Fruit fly (Drosophila melanogaster) whole organism, embryonic: ENCODE measurements around the gene CG11593.

Source experiments
- Aef1 ChIP-seq: fragments of 200-800 bp; sonication (Bioruptor generic); IDR thresholded peaks from 3 replicates; pipeline ENCODE4 v1.3.6; 2022; ENCODE audit warnings: missing biosample characterization, missing genetic modification characterization
- CG1024 ChIP-seq: fragments of 200-800 bp; sonication (Bioruptor generic); IDR thresholded peaks from 2 replicates; pipeline ENCODE4 v1.3.6; 2022; ENCODE audit warnings: missing biosample characterization, missing genetic modification characterization
- CG10267 ChIP-seq: fragments of 200-800 bp; sonication (Bioruptor generic); optimal IDR thresholded peaks from 2 replicates; lab custom pipeline; 2018; ENCODE audit warnings: missing biosample characterization, mild to moderate bottlenecking, missing genetic modification characterization, moderate library complexity
- CG14050 ChIP-seq: fragments of 200-800 bp; sonication (Bioruptor generic); IDR thresholded peaks from 3 replicates; pipeline ENCODE4 v1.3.6; 2022; ENCODE audit warnings: missing biosample characterization, missing genetic modification characterization
- CG16779 ChIP-seq: fragments of 200-800 bp; sonication (Bioruptor generic); IDR thresholded peaks from 2 replicates; pipeline ENCODE4 v1.3.6; 2022; ENCODE audit warnings: missing biosample characterization, missing genetic modification characterization
- CG16863 ChIP-seq: fragments of 200-800 bp; sonication (Bioruptor generic); optimal IDR thresholded peaks from 3 replicates; lab custom pipeline; 2016; ENCODE audit warnings: missing biosample characterization, missing genetic modification characterization
- CG18262 ChIP-seq: fragments of 200-800 bp; optimal IDR thresholded peaks from 3 replicates; lab custom pipeline; 2019; ENCODE audit warnings: missing biosample characterization, mild to moderate bottlenecking, missing genetic modification characterization, moderate library complexity
- CG2120 ChIP-seq: fragments of 200-800 bp; sonication (Bioruptor generic); optimal IDR thresholded peaks from 3 replicates; lab custom pipeline; 2016; ENCODE audit warnings: missing biosample characterization, missing genetic modification characterization
- CG2712 ChIP-seq: fragments of 200-800 bp; optimal IDR thresholded peaks from 3 replicates; lab custom pipeline; 2019; ENCODE audit warnings: missing biosample characterization, mild to moderate bottlenecking, missing genetic modification characterization, moderate library complexity
- CG30020 ChIP-seq: fragments of 200-800 bp; optimal IDR thresholded peaks from 2 replicates; lab custom pipeline; 2019; ENCODE audit warnings: missing biosample characterization, mild to moderate bottlenecking, missing genetic modification characterization, moderate library complexity
- CG31388 ChIP-seq: fragments of 200-800 bp; sonication (Bioruptor generic); optimal IDR thresholded peaks from 2 replicates; lab custom pipeline; 2016; ENCODE audit warnings: missing biosample characterization, missing genetic modification characterization
- CG32767 ChIP-seq: fragments of 200-800 bp; sonication (Bioruptor generic); IDR thresholded peaks from 2 replicates; pipeline ENCODE4 v1.3.6; 2022; ENCODE audit warnings: missing biosample characterization, missing genetic modification characterization
- CG6175 ChIP-seq: fragments of 200-800 bp; sonication (Bioruptor generic); IDR thresholded peaks from 3 replicates; pipeline ENCODE4 v1.3.6; 2022; ENCODE audit warnings: missing biosample characterization, missing genetic modification characterization
- CG7556 ChIP-seq: fragments of 200-800 bp; sonication (Bioruptor generic); optimal IDR thresholded peaks from 2 replicates; lab custom pipeline; 2017; ENCODE audit warnings: missing biosample characterization, mild to moderate bottlenecking, missing genetic modification characterization
- CG7745 ChIP-seq: fragments of 200-800 bp; sonication (Bioruptor generic); optimal IDR thresholded peaks from 2 replicates; lab custom pipeline; 2018; ENCODE audit warnings: missing biosample characterization, mild to moderate bottlenecking, missing genetic modification characterization, moderate library complexity
- CoRest ChIP-seq: fragments of 200-800 bp; sonication (Bioruptor generic); optimal IDR thresholded peaks from 3 replicates; lab custom pipeline; 2018; ENCODE audit warnings: missing biosample characterization, mild to moderate bottlenecking, missing genetic modification characterization, moderate library complexity
- D19B ChIP-seq: fragments of 200-800 bp; sonication (Bioruptor generic); optimal IDR thresholded peaks from 2 replicates; lab custom pipeline; 2017; ENCODE audit warnings: missing biosample characterization, mild to moderate bottlenecking, missing genetic modification characterization
- Dip3 ChIP-seq: fragments of 200-800 bp; sonication (Bioruptor generic); optimal IDR thresholded peaks from 3 replicates; lab custom pipeline; 2016; ENCODE audit warnings: missing biosample characterization, missing genetic modification characterization
- Fer3 ChIP-seq: fragments of 200-800 bp; sonication (Bioruptor generic); optimal IDR thresholded peaks from 2 replicates; lab custom pipeline; 2018; ENCODE audit warnings: missing biosample characterization, mild to moderate bottlenecking, missing genetic modification characterization, moderate library complexity
- Hand ChIP-seq: fragments of 200-800 bp; sonication (Bioruptor generic); optimal IDR thresholded peaks from 2 replicates; lab custom pipeline; 2017; ENCODE audit warnings: mild to moderate bottlenecking, missing biosample characterization, missing genetic modification reagents, missing genetic modification characterization
- Hmx ChIP-seq: fragments of 200-800 bp; sonication (Bioruptor generic); optimal IDR thresholded peaks from 2 replicates; lab custom pipeline; 2016; ENCODE audit warnings: missing biosample characterization, missing genetic modification characterization
- Hr3 ChIP-seq: fragments of 200-800 bp; sonication (Bioruptor generic); optimal IDR thresholded peaks from 3 replicates; lab custom pipeline; 2016; ENCODE audit warnings: missing biosample characterization, missing genetic modification characterization
- MESR4 ChIP-seq: fragments of 200-800 bp; sonication (Bioruptor generic); optimal IDR thresholded peaks from 2 replicates; lab custom pipeline; 2018; ENCODE audit warnings: missing biosample characterization, mild to moderate bottlenecking, missing genetic modification characterization, moderate library complexity
- Meics ChIP-seq: fragments of 200-800 bp; sonication (Bioruptor generic); optimal IDR thresholded peaks from 2 replicates; lab custom pipeline; 2017; ENCODE audit warnings: missing biosample characterization, mild to moderate bottlenecking, missing genetic modification characterization
- Oaz ChIP-seq: fragments of 200-800 bp; sonication (Bioruptor generic); IDR thresholded peaks from 2 replicates; pipeline ENCODE4 v1.3.6; 2022; ENCODE audit warnings: missing biosample characterization, missing genetic modification characterization
- Sry-δ ChIP-seq: fragments of 200-800 bp; sonication (Bioruptor generic); optimal IDR thresholded peaks from 2 replicates; lab custom pipeline; 2016; ENCODE audit warnings: missing biosample characterization, missing genetic modification characterization
- al ChIP-seq: fragments of 200-800 bp; sonication (Bioruptor generic); IDR thresholded peaks from 2 replicates; pipeline ENCODE4 v1.3.6; 2022; ENCODE audit warnings: missing biosample characterization, missing genetic modification characterization
- amos ChIP-seq: fragments of 200-800 bp; sonication (Bioruptor generic); IDR thresholded peaks from 2 replicates; pipeline ENCODE4 v1.3.6; 2022; ENCODE audit warnings: missing biosample characterization, missing genetic modification characterization; ENCODE audit not compliant: partially characterized antibody
- ash1 ChIP-seq: fragments of 200-800 bp; sonication (Bioruptor generic); optimal IDR thresholded peaks from 2 replicates; lab custom pipeline; 2018; ENCODE audit warnings: missing biosample characterization, mild to moderate bottlenecking, missing genetic modification characterization
- bcd ChIP-seq: fragments of 200-800 bp; sonication (Bioruptor generic); optimal IDR thresholded peaks from 2 replicates; lab custom pipeline; 2017; ENCODE audit warnings: missing biosample characterization, mild to moderate bottlenecking, missing genetic modification characterization
- chinmo ChIP-seq: fragments of 200-800 bp; sonication (Bioruptor generic); IDR thresholded peaks from 4 replicates; pipeline ENCODE4 v1.3.6; 2022; ENCODE audit warnings: missing biosample characterization, missing genetic modification characterization; ENCODE audit not compliant: partially characterized antibody
- crp ChIP-seq, 2 experiments: fragments of 200-800 bp; sonication (Bioruptor generic); optimal IDR thresholded peaks; 2 replicates in 1 of 2; 3 replicates in 1 of 2; lab custom pipeline; 2017; ENCODE audit warnings: missing biosample characterization in 2 of 2, missing genetic modification characterization in 2 of 2, mild to moderate bottlenecking in 1 of 2, moderate library complexity in 1 of 2
- danr ChIP-seq: fragments of 200-800 bp; sonication (Bioruptor generic); IDR thresholded peaks from 2 replicates; pipeline ENCODE4 v1.3.6; 2022; ENCODE audit warnings: missing biosample characterization, missing genetic modification characterization
- dmrt99B ChIP-seq: fragments of 200-800 bp; sonication (Bioruptor generic); optimal IDR thresholded peaks from 2 replicates; lab custom pipeline; 2018; ENCODE audit warnings: missing biosample characterization, mild to moderate bottlenecking, missing genetic modification characterization, moderate library complexity
- fd3F ChIP-seq: fragments of 200-800 bp; sonication (Bioruptor generic); optimal IDR thresholded peaks from 2 replicates; lab custom pipeline; 2018; ENCODE audit warnings: missing biosample characterization, mild to moderate bottlenecking, missing genetic modification characterization, moderate library complexity
- fu2 ChIP-seq: fragments of 200-800 bp; sonication (Bioruptor generic); optimal IDR thresholded peaks from 2 replicates; lab custom pipeline; 2016; ENCODE audit warnings: missing biosample characterization, missing genetic modification characterization
- her ChIP-seq: fragments of 200-800 bp; sonication (Bioruptor generic); optimal IDR thresholded peaks from 2 replicates; lab custom pipeline; 2016; ENCODE audit warnings: missing biosample characterization, missing genetic modification characterization
- kay ChIP-seq: fragments of 200-800 bp; sonication (Bioruptor generic); optimal IDR thresholded peaks from 2 replicates; lab custom pipeline; 2016; ENCODE audit warnings: missing biosample characterization, missing genetic modification characterization
- knrl ChIP-seq: fragments of 200-800 bp; sonication (Bioruptor generic); IDR thresholded peaks from 3 replicates; pipeline ENCODE4 v1.3.6; 2022; ENCODE audit warnings: missing biosample characterization, missing genetic modification characterization; ENCODE audit not compliant: partially characterized antibody
- lab ChIP-seq: fragments of 200-800 bp; sonication (Bioruptor generic); optimal IDR thresholded peaks from 3 replicates; lab custom pipeline; 2017; ENCODE audit warnings: missing biosample characterization, missing genetic modification characterization, mild to moderate bottlenecking, moderate library complexity, missing genetic modification reagents
- maf-S ChIP-seq: fragments of 200-800 bp; sonication (Bioruptor generic); optimal IDR thresholded peaks from 2 replicates; lab custom pipeline; 2016; ENCODE audit warnings: missing biosample characterization, missing genetic modification characterization
- nau ChIP-seq: fragments of 200-800 bp; sonication (Bioruptor generic); optimal IDR thresholded peaks from 3 replicates; lab custom pipeline; 2017; ENCODE audit warnings: missing biosample characterization, mild to moderate bottlenecking, missing genetic modification characterization, missing genetic modification reagents
- nerfin-2 ChIP-seq: fragments of 200-800 bp; sonication (Bioruptor generic); IDR thresholded peaks from 2 replicates; pipeline ENCODE4 v1.3.6; 2022; ENCODE audit warnings: missing biosample characterization, missing genetic modification characterization; ENCODE audit not compliant: partially characterized antibody
- nmo ChIP-seq: fragments of 200-800 bp; sonication (Bioruptor generic); optimal IDR thresholded peaks from 2 replicates; lab custom pipeline; 2018; ENCODE audit warnings: missing biosample characterization, mild to moderate bottlenecking, missing genetic modification characterization, moderate library complexity
- pnt ChIP-seq: fragments of 200-800 bp; sonication (Bioruptor generic); optimal IDR thresholded peaks from 3 replicates; lab custom pipeline; 2016; ENCODE audit warnings: missing biosample characterization, missing genetic modification characterization
- prd ChIP-seq, 3 experiments: fragments of >200 bp in 2 of 3; fragments of 200-800 bp in 1 of 3; sonication (Bioruptor generic) in 1 of 3; optimal IDR thresholded peaks in 2 of 3; IDR thresholded peaks in 1 of 3; 2 replicates in 2 of 3; 3 replicates in 1 of 3; pipeline versions ENCODE4 v1.3.6 to Lab custom; 2017 to 2022; ENCODE audit warnings: missing biosample characterization in 1 of 3, missing genetic modification characterization in 1 of 3
- pros ChIP-seq: fragments of 200-800 bp; sonication (Bioruptor generic); optimal IDR thresholded peaks from 3 replicates; lab custom pipeline; 2019; ENCODE audit warnings: missing biosample characterization, mild to moderate bottlenecking, missing genetic modification characterization, moderate library complexity
- seq ChIP-seq: fragments of 200-800 bp; sonication (Bioruptor generic); IDR thresholded peaks from 2 replicates; pipeline ENCODE4 v1.3.6; 2022; ENCODE audit warnings: missing biosample characterization, missing genetic modification characterization
- sisA ChIP-seq: fragments of 200-800 bp; sonication (Bioruptor generic); IDR thresholded peaks from 2 replicates; pipeline ENCODE4 v1.3.6; 2022; ENCODE audit warnings: missing biosample characterization, missing genetic modification characterization
- twi ChIP-seq: fragments of 200-800 bp; optimal IDR thresholded peaks from 2 replicates; lab custom pipeline; 2019; ENCODE audit warnings: missing biosample characterization, mild to moderate bottlenecking, missing genetic modification characterization, moderate library complexity
- zen ChIP-seq: fragments of 200-800 bp; sonication (Bioruptor generic); optimal IDR thresholded peaks from 3 replicates; lab custom pipeline; 2018; ENCODE audit warnings: missing biosample characterization, mild to moderate bottlenecking, missing genetic modification characterization, moderate library complexity

CG11593 gene

dm6 chr3L:4010122-4010521, 30.2 kb downstream of the CG11593 start (continued):
- TF ChIP-seq CG16779 (no peak), CG32767 (GFP tag; lab: Robert Waterston, UW) (no peak), nerfin-2 (GFP tag; lab: Robert Waterston, UW) (no peak), lab (GFP tag; lab: Kevin White, UChicago) (peak; percentile 44), maf-S (GFP tag; lab: Kevin White, UChicago) (no peak), danr (no peak), CoRest (peak; percentile 21), CG14050 (GFP tag; lab: Robert Waterston, UW) (no peak), CG1024 (no peak), pnt (GFP tag; lab: Kevin White, UChicago) (no peak), bcd (GFP tag; lab: Kevin White, UChicago) (peak; percentile 4), CG16863 (no peak), CG31388 (GFP tag; lab: Kevin White, UChicago) (no peak), her (GFP tag; lab: Kevin White, UChicago) (no peak), prd (optimal IDR thresholded peaks at IDR 0.05; lab: Kevin White, UChicago) (no peak), prd (GFP tag; IDR thresholded peaks at IDR 0.05; lab: Robert Waterston, UW) (0 out of 3 replicates have a peak, but pooled peaks have one; percentile 4), al (GFP tag; lab: Robert Waterston, UW) (no peak), CG10267 (tag; lab: Kevin White, UChicago) (peak; percentile 22), sisA (GFP tag; lab: Robert Waterston, UW) (no peak), chinmo (GFP tag; lab: Robert Waterston, UW) (no peak), Oaz (GFP tag; lab: Robert Waterston, UW) (no peak), knrl (GFP tag; lab: Robert Waterston, UW) (no peak), D19B (no peak), Meics (peak; percentile 56), MESR4 (GFP tag; lab: Kevin White, UChicago) (no peak), fd3F (GFP tag; lab: Kevin White, UChicago) (no peak), CG2120 (peak; percentile 21), twi (tag; lab: Kevin White, UChicago) (no peak), nmo (peak; percentile 12), Hr3 (GFP tag; lab: Kevin White, UChicago) (no peak), amos (GFP tag; lab: Robert Waterston, UW) (no peak), zen (tag; lab: Kevin White, UChicago) (no peak), CG7745 (tag; lab: Kevin White, UChicago) (no peak), Fer3 (tag; lab: Kevin White, UChicago) (no peak), pros (GFP tag; lab: Kevin White, UChicago) (no peak), CG18262 (tag; lab: Kevin White, UChicago) (peak; percentile 43), dmrt99B (tag; lab: Kevin White, UChicago) (peak; percentile 53), seq (GFP tag; lab: Robert Waterston, UW) (no peak), kay (GFP tag; lab: Kevin White, UChicago) (no peak), fu2 (GFP tag; lab: Kevin White, UChicago) (no peak), Dip3 (no peak), Hmx (GFP tag; lab: Kevin White, UChicago) (no peak), Hand (peak; percentile 44), crp (GFP tag; optimal IDR thresholded peaks at IDR 0.05; lab: Kevin White, UChicago) (no peak), CG30020 (tag; lab: Kevin White, UChicago) (no peak), CG7556 (GFP tag; lab: Kevin White, UChicago) (peak; percentile 63), nau (peak; percentile 0), CG2712 (tag; lab: Kevin White, UChicago) (peak; percentile 22), ash1 (GFP tag; lab: Kevin White, UChicago) (no peak), Aef1 (no peak), Sry-δ (GFP tag; lab: Kevin White, UChicago) (no peak), CG6175 (no peak)
